Fruit fly (Drosophila melanogaster) whole organism, adult: ENCODE results near the gene ifc.

Experiments
- CG11617 ChIP-seq: fragments of 200-800 bp; sonication (Bioruptor generic); optimal IDR thresholded peaks from 2 replicates; lab custom pipeline; 2017; ENCODE audit warnings: mild to moderate bottlenecking, missing biosample characterization, missing genetic modification reagents, missing genetic modification characterization
- CG12768 ChIP-seq: fragments of 200-800 bp; sonication (Bioruptor generic); optimal IDR thresholded peaks from 2 replicates; lab custom pipeline; 2017; ENCODE audit warnings: missing biosample characterization, missing genetic modification characterization, mild to moderate bottlenecking, moderate library complexity, missing genetic modification reagents
- CG14711 ChIP-seq: fragments of 200-800 bp; sonication (Bioruptor generic); optimal IDR thresholded peaks from 2 replicates; lab custom pipeline; 2018; ENCODE audit warnings: missing biosample characterization, mild to moderate bottlenecking, missing genetic modification characterization, moderate library complexity
- CG1620 ChIP-seq: fragments of 200-800 bp; sonication (Bioruptor generic); optimal IDR thresholded peaks from 2 replicates; lab custom pipeline; 2016; ENCODE audit warnings: missing biosample characterization, missing genetic modification characterization
- CG33017 ChIP-seq: fragments of 200-800 bp; sonication (Bioruptor generic); optimal IDR thresholded peaks from 2 replicates; lab custom pipeline; 2018; ENCODE audit warnings: missing biosample characterization, mild to moderate bottlenecking, missing genetic modification characterization, moderate library complexity
- CG5204 ChIP-seq: fragments of 200-800 bp; sonication (Bioruptor generic); optimal IDR thresholded peaks from 2 replicates; lab custom pipeline; 2016; ENCODE audit warnings: missing biosample characterization, missing genetic modification characterization
- CG7045 ChIP-seq: fragments of 200-800 bp; sonication (Bioruptor generic); optimal IDR thresholded peaks from 2 replicates; lab custom pipeline; 2017; ENCODE audit warnings: missing biosample characterization, mild to moderate bottlenecking, missing genetic modification characterization
- CG7101 ChIP-seq: fragments of 200-800 bp; sonication (Bioruptor generic); optimal IDR thresholded peaks from 2 replicates; lab custom pipeline; 2018; ENCODE audit warnings: missing biosample characterization, mild to moderate bottlenecking, missing genetic modification characterization, moderate library complexity
- Clk ChIP-seq: fragments of 200-800 bp; sonication (Bioruptor generic); optimal IDR thresholded peaks from 2 replicates; lab custom pipeline; 2017; ENCODE audit warnings: missing biosample characterization, missing genetic modification characterization
- Crg-1 ChIP-seq: fragments of 200-800 bp; sonication (Bioruptor generic); optimal IDR thresholded peaks from 2 replicates; lab custom pipeline; 2016; ENCODE audit warnings: missing biosample characterization, missing genetic modification characterization
- Hr96 ChIP-seq: fragments of 200-800 bp; sonication (Bioruptor generic); optimal IDR thresholded peaks from 2 replicates; lab custom pipeline; 2016; ENCODE audit warnings: missing biosample characterization, missing genetic modification characterization
- Mnt ChIP-seq: fragments of 200-800 bp; sonication (Bioruptor generic); optimal IDR thresholded peaks from 2 replicates; lab custom pipeline; 2016; ENCODE audit warnings: missing biosample characterization, mild to moderate bottlenecking, missing genetic modification characterization
- bab1 ChIP-seq: fragments of 200-800 bp; sonication (Bioruptor generic); optimal IDR thresholded peaks from 3 replicates; lab custom pipeline; 2019; ENCODE audit warnings: missing biosample characterization, mild to moderate bottlenecking, missing genetic modification characterization, moderate library complexity
- cic ChIP-seq: fragments of 200-800 bp; sonication (Bioruptor generic); optimal IDR thresholded peaks from 2 replicates; lab custom pipeline; 2017; ENCODE audit warnings: missing biosample characterization, mild to moderate bottlenecking, missing genetic modification characterization, moderate library complexity
- cnc ChIP-seq, 2 experiments: fragments of >200 bp; optimal IDR thresholded peaks; 2 replicates each; lab custom pipeline; 2017
- kay ChIP-seq: fragments of 200-800 bp; sonication (Bioruptor generic); peaks from one replicate; lab custom pipeline; 2016; ENCODE audit warnings: missing biosample characterization, missing genetic modification characterization, borderline replicate concordance
- ovo ChIP-seq: fragments of 200-800 bp; sonication (Bioruptor generic); optimal IDR thresholded peaks from 2 replicates; lab custom pipeline; 2016; ENCODE audit warnings: missing biosample characterization, missing genetic modification characterization
- pad ChIP-seq: fragments of 200-800 bp; sonication (Bioruptor generic); optimal IDR thresholded peaks from 3 replicates; lab custom pipeline; 2017; ENCODE audit warnings: missing biosample characterization, missing genetic modification characterization, mild to moderate bottlenecking, moderate library complexity, missing genetic modification reagents
- tj ChIP-seq: fragments of 200-800 bp; sonication (Bioruptor generic); optimal IDR thresholded peaks from 3 replicates; lab custom pipeline; 2017; ENCODE audit warnings: missing biosample characterization, mild to moderate bottlenecking, missing genetic modification characterization, moderate library complexity
- toe ChIP-seq: fragments of 200-800 bp; sonication (Bioruptor generic); optimal IDR thresholded peaks from 2 replicates; lab custom pipeline; 2016; ENCODE audit warnings: missing biosample characterization, missing genetic modification characterization

ifc gene

dm6 chr2L:5977729-5978078 lies 8.4 kb upstream of the ifc start:
- TF ChIP-seq CG5204 (GFP tag; lab: Kevin White, UChicago), result no peak
- TF ChIP-seq kay (GFP tag; lab: Kevin White, UChicago), result peak; percentile 91

- TF ChIP-seq CG12768 (GFP tag; lab: Kevin White, UChicago) (peak; percentile 70), CG5204 (GFP tag; lab: Kevin White, UChicago) (no peak), Mnt (GFP tag; lab: Kevin White, UChicago) (peak; percentile 58), CG33017 (tag; lab: Kevin White, UChicago) (no peak), Crg-1 (GFP tag; lab: Kevin White, UChicago) (peak; percentile 34), cnc (optimal IDR thresholded peaks at IDR 0.05; lab: Kevin White, UChicago) (no peak), pad (peak; percentile 30), toe (GFP tag; lab: Kevin White, UChicago) (no peak), CG11617 (GFP tag; lab: Kevin White, UChicago) (no peak), cic (GFP tag; lab: Kevin White, UChicago) (peak; percentile 40), Clk (GFP tag; lab: Kevin White, UChicago) (no peak)
Measured at dm6 chr2L:5978333-5979054, 7.7 kb upstream of the ifc start.

- TF ChIP-seq CG5204 (GFP tag; lab: Kevin White, UChicago) (no peak), Crg-1 (GFP tag; lab: Kevin White, UChicago) (peak; percentile 17)
Measured at dm6 chr2L:5979055-5979399, 7.1 kb upstream of the ifc start.

- TF ChIP-seq toe (GFP tag; lab: Kevin White, UChicago) (no peak), bab1 (GFP tag; lab: Kevin White, UChicago) (peak; percentile 78), CG33017 (tag; lab: Kevin White, UChicago) (peak; percentile 27), CG11617 (GFP tag; lab: Kevin White, UChicago) (no peak), Clk (GFP tag; lab: Kevin White, UChicago) (no peak), cic (GFP tag; lab: Kevin White, UChicago) (peak; percentile 5), ovo (GFP tag; lab: Kevin White, UChicago) (peak; percentile 88), CG1620 (no peak), CG14711 (peak; percentile 34), tj (GFP tag; lab: Kevin White, UChicago) (peak; percentile 23), CG7101 (tag; lab: Kevin White, UChicago) (peak; percentile 40), CG7045 (GFP tag; lab: Kevin White, UChicago) (no peak), Crg-1 (GFP tag; lab: Kevin White, UChicago) (peak; percentile 8), pad (peak; percentile 91), Mnt (GFP tag; lab: Kevin White, UChicago) (peak; percentile 68), Hr96 (peak; percentile 46), CG5204 (GFP tag; lab: Kevin White, UChicago) (no peak), kay (GFP tag; lab: Kevin White, UChicago) (peak; percentile 100), CG12768 (GFP tag; lab: Kevin White, UChicago) (peak; percentile 76), cnc (optimal IDR thresholded peaks at IDR 0.05; lab: Kevin White, UChicago) (no peak)
Measured at dm6 chr2L:5979957-5980861, 5.9 kb upstream of the ifc start.

dm6 chr2L:5980862-5981432 lies 5.2 kb upstream of the ifc start, which contains the start of gene chic:
Gene chic (minus strand): TSS chr2L:5981018.
- TF ChIP-seq CG7045 (GFP tag; lab: Kevin White, UChicago), result peak; percentile 35
- TF ChIP-seq Clk (GFP tag; lab: Kevin White, UChicago), result no peak
- TF ChIP-seq CG7101 (tag; lab: Kevin White, UChicago), result no peak
- no peak for TF ChIP-seq Crg-1 (GFP tag; lab: Kevin White, UChicago)
- TF ChIP-seq Mnt (GFP tag; lab: Kevin White, UChicago), result peak; percentile 69
- peak; percentile 72 for TF ChIP-seq CG1620
- TF ChIP-seq cic (GFP tag; lab: Kevin White, UChicago), result no peak
- no peak for TF ChIP-seq CG14711
- TF ChIP-seq tj (GFP tag; lab: Kevin White, UChicago), result no peak
- peak; percentile 68 for TF ChIP-seq Hr96
- no peak for TF ChIP-seq cnc (optimal IDR thresholded peaks at IDR 0.05; lab: Kevin White, UChicago)
- TF ChIP-seq CG5204 (GFP tag; lab: Kevin White, UChicago), result peak; percentile 70
- TF ChIP-seq toe (GFP tag; lab: Kevin White, UChicago), result peak; percentile 76
- peak; percentile 68 for TF ChIP-seq bab1 (GFP tag; lab: Kevin White, UChicago)
- no peak for TF ChIP-seq CG11617 (GFP tag; lab: Kevin White, UChicago)
- TF ChIP-seq CG33017 (tag; lab: Kevin White, UChicago), result no peak
- TF ChIP-seq CG12768 (GFP tag; lab: Kevin White, UChicago), result peak; percentile 3
- no peak for TF ChIP-seq ovo (GFP tag; lab: Kevin White, UChicago)
- TF ChIP-seq pad, result no peak
- TF ChIP-seq kay (GFP tag; lab: Kevin White, UChicago), result no peak
